ENCODE assay signal across 4 fruit fly cellular contexts in genomic region chr2L:5060952-5061478, dm6.
TF ChIP-seq lines count a peak whose summit lies in the region.

No protein-coding gene starts in this region.

TF ChIP-seq in whole organism, adult, 20 proteins besides CTCF, POLR2A, EP300 and RAD21 (continued from another document):
- TF ChIP-seq toe (GFP tag; optimal IDR thresholded peaks at IDR 0.05; lab: Kevin White, UChicago) (no peak), Mnt (GFP tag; optimal IDR thresholded peaks at IDR 0.05; lab: Kevin White, UChicago) (peak; percentile 7)
TF ChIP-seq in whole organism, adult: peak in this region for 12.

TF ChIP-seq in whole organism, embryonic, 481 proteins besides CTCF, POLR2A, EP300 and RAD21 (continued from another document and continues in another):
- TF ChIP-seq Fer2 (tag; optimal IDR thresholded peaks at IDR 0.05; lab: Kevin White, UChicago) (peak; percentile 26), HmgD (GFP tag; optimal IDR thresholded peaks at IDR 0.05; lab: Kevin White, UChicago) (peak; percentile 26), emc (GFP tag; optimal IDR thresholded peaks at IDR 0.05; lab: Kevin White, UChicago) (no peak), bowl (GFP tag; IDR thresholded peaks at IDR 0.05; lab: Robert Waterston, UW) (peak; percentile 56; the same call in 1 of the 2 replicates), CG8478 (optimal IDR thresholded peaks at IDR 0.05; lab: Kevin White, UChicago) (no peak), CG15601 (tag; optimal IDR thresholded peaks at IDR 0.05; lab: Kevin White, UChicago) (peak; percentile 45), CG9609 (GFP tag; optimal IDR thresholded peaks at IDR 0.05; lab: Kevin White, UChicago) (peak; percentile 26), Lhr (GFP tag; optimal IDR thresholded peaks at IDR 0.05; lab: Kevin White, UChicago) (no peak), ara (GFP tag; IDR thresholded peaks at IDR 0.05; lab: Robert Waterston, UW) (peak; percentile 40; the same call in 1 of the 2 replicates), inv (GFP tag; IDR thresholded peaks at IDR 0.05; lab: Robert Waterston, UW; ENCODE audit: partially characterized antibody) (no peak), ATbp (GFP tag; optimal IDR thresholded peaks at IDR 0.05; lab: Kevin White, UChicago) (peak; percentile 73), caup (GFP tag; optimal IDR thresholded peaks at IDR 0.05; lab: Kevin White, UChicago; ENCODE audit: severe bottlenecking) (peak; percentile 88), zen2 (GFP tag; IDR thresholded peaks at IDR 0.05; lab: Robert Waterston, UW; ENCODE audit: partially characterized antibody) (no peak), CG11398 (GFP tag; optimal IDR thresholded peaks at IDR 0.05; lab: Kevin White, UChicago) (peak; percentile 62), vvl (GFP tag; IDR thresholded peaks at IDR 0.05; lab: Robert Waterston, UW) (peak; percentile 82), shn (GFP tag; optimal IDR thresholded peaks at IDR 0.05; lab: Kevin White, UChicago) (peak; percentile 5), ci (GFP tag; IDR thresholded peaks at IDR 0.05; lab: Robert Waterston, UW) (peak; percentile 74), Ravus (GFP tag; IDR thresholded peaks at IDR 0.05; lab: Robert Waterston, UW) (peak; percentile 18), CG8290 (GFP tag; optimal IDR thresholded peaks at IDR 0.05; lab: Kevin White, UChicago) (peak; percentile 17), CG8290 (tag; optimal IDR thresholded peaks at IDR 0.05; lab: Kevin White, UChicago) (peak in 1 of 2 experiments; percentile 49), fd102C (GFP tag; optimal IDR thresholded peaks at IDR 0.05; lab: Kevin White, UChicago) (no peak), HLH54F (GFP tag; optimal IDR thresholded peaks at IDR 0.05; lab: Kevin White, UChicago) (peak; percentile 22), dan (GFP tag; IDR thresholded peaks at IDR 0.05; lab: Robert Waterston, UW) (no peak), Hsf (GFP tag; optimal IDR thresholded peaks at IDR 0.05; lab: Kevin White, UChicago) (peak; percentile 31), CG16813 (GFP tag; IDR thresholded peaks at IDR 0.05; lab: Robert Waterston, UW; ENCODE audit: partially characterized antibody) (no peak), sqz (GFP tag; optimal IDR thresholded peaks at IDR 0.05; lab: Kevin White, UChicago) (peak; percentile 21), CG6272 (GFP tag; IDR thresholded peaks at IDR 0.05; lab: Robert Waterston, UW) (no peak), eyg (GFP tag; optimal IDR thresholded peaks at IDR 0.05; lab: Kevin White, UChicago) (peak; percentile 51), hbn (GFP tag; IDR thresholded peaks at IDR 0.05; lab: Robert Waterston, UW; ENCODE audit: partially characterized antibody) (no peak), CG2875 (GFP tag; optimal IDR thresholded peaks at IDR 0.05; lab: Kevin White, UChicago) (peak; percentile 40), amos (GFP tag; IDR thresholded peaks at IDR 0.05; lab: Robert Waterston, UW; ENCODE audit: partially characterized antibody) (no peak), CG13424 (tag; optimal IDR thresholded peaks at IDR 0.05; lab: Kevin White, UChicago) (peak; percentile 56), CG32767 (GFP tag; IDR thresholded peaks at IDR 0.05; lab: Robert Waterston, UW) (no peak), tin (GFP tag; optimal IDR thresholded peaks at IDR 0.05; lab: Kevin White, UChicago) (peak; percentile 49), CG10274 (GFP tag; optimal IDR thresholded peaks at IDR 0.05; lab: Kevin White, UChicago) (peak; percentile 15), Tbp (GFP tag; optimal IDR thresholded peaks at IDR 0.05; lab: Kevin White, UChicago) (no peak), tap (tag; optimal IDR thresholded peaks at IDR 0.05; lab: Kevin White, UChicago) (peak; percentile 61), wor (GFP tag; IDR thresholded peaks at IDR 0.05; lab: Robert Waterston, UW) (0 out of 2 replicates have a peak, but pooled peaks have one; percentile 19), HLHmδ (GFP tag; optimal IDR thresholded peaks at IDR 0.05; lab: Kevin White, UChicago) (no peak), CG2120 (GFP tag; optimal IDR thresholded peaks at IDR 0.05; lab: Kevin White, UChicago) (peak; percentile 88), fru (optimal IDR thresholded peaks at IDR 0.05; lab: Kevin White, UChicago) (no peak), nom (GFP tag; optimal IDR thresholded peaks at IDR 0.05; lab: Kevin White, UChicago) (no peak)

TF ChIP-seq in whole organism, prepupa, 60 proteins besides CTCF, POLR2A, EP300 and RAD21 (continued from another document):
- peak; percentile 14 for TF ChIP-seq Hr4 (GFP tag; optimal IDR thresholded peaks at IDR 0.05; lab: Kevin White, UChicago)
- TF ChIP-seq CG34406 (GFP tag; optimal IDR thresholded peaks at IDR 0.05; lab: Kevin White, UChicago): no peak
- 0 out of 2 replicates have a peak, but pooled peaks have one; percentile 21 for TF ChIP-seq CG15336 (GFP tag; IDR thresholded peaks at IDR 0.05; lab: Robert Waterston, UW)
- TF ChIP-seq Eip78C (GFP tag; lab: Kevin White, UChicago): peak; percentile 58
- no peak for TF ChIP-seq CG11294 (GFP tag; IDR thresholded peaks at IDR 0.05; lab: Robert Waterston, UW)
- TF ChIP-seq svp (GFP tag; lab: Kevin White, UChicago): peak; percentile 74
- TF ChIP-seq Sox102F (GFP tag; optimal IDR thresholded peaks at IDR 0.05; lab: Kevin White, UChicago): no peak
- peak; percentile 13 for TF ChIP-seq CG6792 (GFP tag; optimal IDR thresholded peaks at IDR 0.05; lab: Kevin White, UChicago)
TF ChIP-seq in whole organism, prepupa: peak in this region for 17.

TF ChIP-seq in whole organism, wandering third instar larva, 38 proteins besides CTCF, POLR2A, EP300 and RAD21 (continued from another document):
- TF ChIP-seq dsf (GFP tag; optimal IDR thresholded peaks at IDR 0.05; lab: Kevin White, UChicago; ENCODE audit: borderline replicate concordance): peak; percentile 13
- TF ChIP-seq Jra (GFP tag; optimal IDR thresholded peaks at IDR 0.05; lab: Kevin White, UChicago): peak; percentile 75
- TF ChIP-seq usp (GFP tag; optimal IDR thresholded peaks at IDR 0.05; lab: Kevin White, UChicago): no peak
